Worm (Caenorhabditis elegans) whole organism, L3 larva: ENCODE measurements around the gene K02D10.2.
A peak's percentile ranks its signal among the peaks of the same experiment; 100 is the strongest.

Experiments used
- R02D3.7 ChIP-seq: fragments of 150-350 bp; optimal IDR thresholded peaks from 2 replicates; lab custom pipeline; 2014; ENCODE audit warnings: missing biosample characterization, missing genetic modification characterization
- ZK546.5 ChIP-seq: sonication (generic microtip); optimal IDR thresholded peaks from 2 replicates; lab custom pipeline; 2017; ENCODE audit warnings: missing biosample characterization, missing genetic modification characterization
- aly-2 ChIP-seq: fragments of 150-350 bp; optimal IDR thresholded peaks from 2 replicates; lab custom pipeline; 2014; ENCODE audit warnings: missing biosample characterization, missing genetic modification characterization
- ama-1 ChIP-seq: fragments of 150-350 bp; optimal IDR thresholded peaks from 2 replicates; lab custom pipeline; 2018
- ceh-16 ChIP-seq: sonication (generic microtip); optimal IDR thresholded peaks from 2 replicates; lab custom pipeline; 2017; ENCODE audit warnings: missing biosample characterization, missing genetic modification characterization
- ceh-28 ChIP-seq: fragments of 150-350 bp; optimal IDR thresholded peaks from 2 replicates; lab custom pipeline; 2014; ENCODE audit warnings: missing biosample characterization, missing genetic modification reagents, missing genetic modification characterization
- ceh-82 ChIP-seq: fragments of 150-350 bp; optimal IDR thresholded peaks from 2 replicates; lab custom pipeline; 2014; ENCODE audit warnings: missing biosample characterization, missing genetic modification characterization
- ceh-9 ChIP-seq: sonication (generic microtip); optimal IDR thresholded peaks from 2 replicates; lab custom pipeline; 2018; ENCODE audit warnings: missing biosample characterization, missing genetic modification characterization
- daf-12 ChIP-seq: fragments of 150-350 bp; optimal IDR thresholded peaks from 2 replicates; lab custom pipeline; 2014; ENCODE audit warnings: missing biosample characterization, missing genetic modification reagents, missing genetic modification characterization
- egl-27 ChIP-seq: sonication (generic microtip); optimal IDR thresholded peaks from 4 replicates; lab custom pipeline; 2017; ENCODE audit warnings: missing biosample characterization, missing genetic modification reagents, missing genetic modification characterization
- egl-5 ChIP-seq: fragments of 150-350 bp; optimal IDR thresholded peaks from 2 replicates; lab custom pipeline; 2017; ENCODE audit warnings: missing biosample characterization, missing genetic modification reagents, missing genetic modification characterization, inconsistent platforms
- elt-1 ChIP-seq: fragments of 150-350 bp; optimal IDR thresholded peaks from 2 replicates; lab custom pipeline; 2014; ENCODE audit warnings: missing biosample characterization, missing genetic modification characterization
- elt-2 ChIP-seq: sonication (generic microtip); optimal IDR thresholded peaks from 2 replicates; lab custom pipeline; 2016; ENCODE audit warnings: missing genetic modification reagents, mild to moderate bottlenecking, missing genetic modification characterization, missing compliant biosample characterization
- elt-3 ChIP-seq, 3 experiments: fragments of 150-350 bp in 1 of 3; sonication (generic microtip) in 2 of 3; optimal IDR thresholded peaks; 2 replicates in 2 of 3; 4 replicates in 1 of 3; lab custom pipeline; 2014 to 2017; ENCODE audit warnings: missing biosample characterization in 3 of 3, missing genetic modification characterization in 3 of 3
- eor-1 ChIP-seq, 2 experiments: fragments of 150-350 bp; optimal IDR thresholded peaks; 2 replicates each; lab custom pipeline; 2014 to 2018; ENCODE audit warnings: missing biosample characterization in 2 of 2, missing genetic modification characterization in 2 of 2
- fkh-10 ChIP-seq: sonication (generic microtip); optimal IDR thresholded peaks from 2 replicates; lab custom pipeline; 2017; ENCODE audit warnings: missing biosample characterization, missing genetic modification reagents, missing genetic modification characterization
- fkh-2 ChIP-seq: fragments of 150-350 bp; optimal IDR thresholded peaks from 2 replicates; lab custom pipeline; 2014; ENCODE audit warnings: missing biosample characterization, missing genetic modification reagents, missing genetic modification characterization
- fos-1 ChIP-seq: fragments of 150-350 bp; optimal IDR thresholded peaks from 2 replicates; lab custom pipeline; 2014; ENCODE audit warnings: missing biosample characterization, missing genetic modification characterization
- hmg-11 ChIP-seq: sonication (generic microtip); optimal IDR thresholded peaks from 2 replicates; lab custom pipeline; 2016; ENCODE audit warnings: missing genetic modification characterization, missing compliant biosample characterization
- jun-1 ChIP-seq: fragments of 150-350 bp; optimal IDR thresholded peaks from 2 replicates; lab custom pipeline; 2014; ENCODE audit warnings: missing biosample characterization, missing genetic modification reagents, missing genetic modification characterization
- lin-39 ChIP-seq: fragments of 150-350 bp; optimal IDR thresholded peaks from 2 replicates; lab custom pipeline; 2018; ENCODE audit warnings: missing biosample characterization, missing genetic modification reagents, missing genetic modification characterization
- lsy-12 ChIP-seq: sonication (generic microtip); optimal IDR thresholded peaks from 2 replicates; lab custom pipeline; 2016; ENCODE audit warnings: mild to moderate bottlenecking, missing genetic modification characterization, missing compliant biosample characterization
- mdl-1 ChIP-seq: fragments of 150-350 bp; optimal IDR thresholded peaks from 2 replicates; lab custom pipeline; 2014; ENCODE audit warnings: missing biosample characterization, missing genetic modification characterization
- nfya-1 ChIP-seq: sonication (generic microtip); optimal IDR thresholded peaks from 2 replicates; lab custom pipeline; 2017; ENCODE audit warnings: missing genetic modification characterization, mild to moderate bottlenecking, missing compliant biosample characterization, antibody characterized with exemption, moderate library complexity; ENCODE audit not compliant: insufficient read depth
- nhr-11 ChIP-seq: fragments of 150-350 bp; optimal IDR thresholded peaks from 2 replicates; lab custom pipeline; 2014; ENCODE audit warnings: missing biosample characterization, missing genetic modification characterization
- nhr-12 ChIP-seq: fragments of 150-350 bp; optimal IDR thresholded peaks from 2 replicates; lab custom pipeline; 2014; ENCODE audit warnings: missing biosample characterization, missing genetic modification characterization
- nhr-23 ChIP-seq: fragments of 150-350 bp; optimal IDR thresholded peaks from 2 replicates; lab custom pipeline; 2014; ENCODE audit warnings: missing biosample characterization, missing genetic modification reagents, missing genetic modification characterization
- nhr-237 ChIP-seq: fragments of 150-350 bp; optimal IDR thresholded peaks from 2 replicates; lab custom pipeline; 2014; ENCODE audit warnings: missing biosample characterization, missing genetic modification characterization
- nhr-25 ChIP-seq: sonication (generic microtip); optimal IDR thresholded peaks from 2 replicates; lab custom pipeline; 2017; ENCODE audit warnings: missing biosample characterization, missing genetic modification characterization
- nhr-28 ChIP-seq: fragments of 150-350 bp; optimal IDR thresholded peaks from 2 replicates; lab custom pipeline; 2014; ENCODE audit warnings: missing biosample characterization, missing genetic modification characterization
- nhr-43 ChIP-seq: sonication (generic microtip); optimal IDR thresholded peaks from 2 replicates; lab custom pipeline; 2016; ENCODE audit warnings: mild to moderate bottlenecking, missing genetic modification characterization, missing compliant biosample characterization; ENCODE audit not compliant: poor library complexity, severe bottlenecking
- nhr-67 ChIP-seq: fragments of 150-350 bp; optimal IDR thresholded peaks from 2 replicates; lab custom pipeline; 2014; ENCODE audit warnings: missing biosample characterization, missing genetic modification characterization
- nhr-76 ChIP-seq: fragments of 150-350 bp; sonication (generic microtip); optimal IDR thresholded peaks from 5 replicates; lab custom pipeline; 2014; ENCODE audit warnings: missing biosample characterization, missing genetic modification characterization
- nhr-77 ChIP-seq: fragments of 150-350 bp; optimal IDR thresholded peaks from 2 replicates; lab custom pipeline; 2014; ENCODE audit warnings: missing biosample characterization, missing genetic modification characterization
- pha-4 ChIP-seq: fragments of 150-350 bp; optimal IDR thresholded peaks from 2 replicates; lab custom pipeline; 2014; ENCODE audit warnings: missing biosample characterization, missing genetic modification reagents, missing genetic modification characterization
- pqm-1 ChIP-seq: fragments of 150-350 bp; optimal IDR thresholded peaks from 2 replicates; lab custom pipeline; 2017; ENCODE audit warnings: missing biosample characterization, missing genetic modification characterization, inconsistent platforms
- sea-2 ChIP-seq: fragments of 150-350 bp; sonication (generic microtip); optimal IDR thresholded peaks from 4 replicates; lab custom pipeline; 2014; ENCODE audit warnings: missing biosample characterization, missing genetic modification reagents, missing genetic modification characterization
- skn-1 ChIP-seq: fragments of 150-350 bp; optimal IDR thresholded peaks from 2 replicates; lab custom pipeline; 2014; ENCODE audit warnings: missing biosample characterization, missing genetic modification characterization
- snpc-4 ChIP-seq: fragments of 150-350 bp; optimal IDR thresholded peaks from 2 replicates; lab custom pipeline; 2014; ENCODE audit warnings: missing biosample characterization, missing genetic modification characterization
- tbx-2 ChIP-seq: sonication (generic microtip); optimal IDR thresholded peaks from 2 replicates; lab custom pipeline; 2016; ENCODE audit warnings: mild to moderate bottlenecking, missing genetic modification characterization, missing compliant biosample characterization
- unc-62 ChIP-seq: fragments of 150-350 bp; sonication (generic microtip); optimal IDR thresholded peaks from 4 replicates; lab custom pipeline; 2014; ENCODE audit warnings: missing biosample characterization, missing genetic modification reagents, missing genetic modification characterization
- zag-1 ChIP-seq: fragments of 150-350 bp; optimal IDR thresholded peaks from 2 replicates; lab custom pipeline; 2014; ENCODE audit warnings: missing biosample characterization, missing genetic modification characterization
- ztf-11 ChIP-seq: fragments of 150-350 bp; optimal IDR thresholded peaks from 2 replicates; lab custom pipeline; 2014; ENCODE audit warnings: missing biosample characterization, missing genetic modification characterization
- ztf-4 ChIP-seq: fragments of 150-350 bp; optimal IDR thresholded peaks from 2 replicates; lab custom pipeline; 2014; ENCODE audit warnings: missing biosample characterization, missing genetic modification characterization

The K02D10.2 gene

ce11 chrIII:8761040-8761654 lies 9.9 kb downstream of the K02D10.2 start, which contains the start of gene aak-1:
aak-1 (minus strand) TSS chrIII:8761090.
- TF ChIP-seq pha-4 (tag; lab: Kevin White, UChicago) (peak; percentile 16), fos-1 (tag; lab: Kevin White, UChicago) (no peak), eor-1 (tag; optimal IDR thresholded peaks at IDR 0.05; lab: Kevin White, UChicago) (no peak)

ce11 chrIII:8754682-8755081 lies 16.4 kb downstream of the K02D10.2 start, which contains the start of gene tomm-70:
tomm-70 (minus strand) TSS chrIII:8754750.
- TF ChIP-seq R02D3.7 (tag; lab: Kevin White, UChicago) (peak; percentile 63), pha-4 (tag; lab: Kevin White, UChicago) (peak; percentile 79), lin-39 (tag; lab: Kevin White, UChicago) (no peak), nfya-1 (tag; lab: Kevin White, UChicago) (peak; percentile 18), unc-62 (GFP tag; lab: Kevin White, UChicago) (no peak), ztf-4 (tag; lab: Kevin White, UChicago) (no peak), elt-2 (tag; lab: Kevin White, UChicago) (peak; percentile 26), lsy-12 (tag; lab: Kevin White, UChicago) (no peak), hmg-11 (tag; lab: Kevin White, UChicago) (peak; percentile 7)
- TF ChIP-seq, all 47 proteins: peak for 5

- TF ChIP-seq nhr-23 (tag; lab: Kevin White, UChicago) (no peak), skn-1 (tag; lab: Kevin White, UChicago) (no peak), elt-1 (tag; lab: Kevin White, UChicago) (peak; percentile 6), daf-12 (tag; lab: Kevin White, UChicago) (no peak), nhr-25 (tag; lab: Kevin White, UChicago) (no peak)
Measured at ce11 chrIII:8750606-8751005, 20.5 kb downstream of the K02D10.2 start, which contains the start of gene ugtp-1. ugtp-1 (minus strand) TSS chrIII:8750706.

- TF ChIP-seq skn-1 (tag; lab: Kevin White, UChicago) (no peak), nhr-28 (tag; lab: Kevin White, UChicago) (no peak), lin-39 (tag; lab: Kevin White, UChicago) (no peak), nhr-77 (tag; lab: Kevin White, UChicago) (no peak), ceh-9 (tag; lab: Kevin White, UChicago) (no peak), ztf-11 (tag; lab: Kevin White, UChicago) (no peak), sea-2 (no peak), zag-1 (no peak), nhr-67 (no peak), jun-1 (tag; lab: Kevin White, UChicago) (peak; percentile 57), ceh-82 (no peak), ceh-16 (tag; lab: Kevin White, UChicago) (no peak), tbx-2 (tag; lab: Kevin White, UChicago) (no peak), nhr-76 (tag; lab: Kevin White, UChicago) (no peak), egl-5 (tag; lab: Kevin White, UChicago) (no peak), aly-2 (no peak), nhr-11 (no peak), nfya-1 (tag; lab: Kevin White, UChicago) (peak; percentile 22), ztf-4 (tag; lab: Kevin White, UChicago) (no peak), nhr-237 (tag; lab: Kevin White, UChicago) (no peak), unc-62 (GFP tag; lab: Kevin White, UChicago) (no peak), daf-12 (tag; lab: Kevin White, UChicago) (no peak), fos-1 (tag; lab: Kevin White, UChicago) (no peak), nhr-12 (tag; lab: Kevin White, UChicago) (no peak), nhr-23 (tag; lab: Kevin White, UChicago) (peak; percentile 64), fkh-10 (GFP tag; lab: Kevin White, UChicago) (no peak), elt-2 (tag; lab: Kevin White, UChicago) (peak; percentile 95), mdl-1 (no peak), eor-1 (tag; optimal IDR thresholded peaks at IDR 0.05; lab: Kevin White, UChicago) (no peak), hmg-11 (tag; lab: Kevin White, UChicago) (peak; percentile 48), ceh-28 (tag; lab: Kevin White, UChicago) (peak; percentile 35), fkh-2 (tag; lab: Kevin White, UChicago) (no peak), ama-1 (lab: Kevin White, UChicago) (no peak), ZK546.5 (tag; lab: Kevin White, UChicago) (no peak), pqm-1 (tag; lab: Kevin White, UChicago) (peak; percentile 94), snpc-4 (no peak), nhr-43 (tag; lab: Kevin White, UChicago) (peak; percentile 41), nhr-25 (tag; lab: Kevin White, UChicago) (peak; percentile 89), egl-27 (peak; percentile 80), elt-3 (tag; optimal IDR thresholded peaks at IDR 0.05; lab: Kevin White, UChicago) (no peak), lsy-12 (tag; lab: Kevin White, UChicago) (peak; percentile 53)
Measured at ce11 chrIII:8749487-8749886, 21.6 kb downstream of the K02D10.2 start, which contains the start of gene sma-2. sma-2 (plus strand) TSS chrIII:8749680.
